Fruit fly (Drosophila melanogaster) whole organism, adult: ENCODE measurements around the gene alpha-Man-Ib.

Experiments used
- CG11617 ChIP-seq: fragments of 200-800 bp; sonication (Bioruptor generic); optimal IDR thresholded peaks from 2 replicates; lab custom pipeline; 2017; ENCODE audit warnings: mild to moderate bottlenecking, missing biosample characterization, missing genetic modification reagents, missing genetic modification characterization
- CG12768 ChIP-seq: fragments of 200-800 bp; sonication (Bioruptor generic); optimal IDR thresholded peaks from 2 replicates; lab custom pipeline; 2017; ENCODE audit warnings: missing biosample characterization, missing genetic modification characterization, mild to moderate bottlenecking, moderate library complexity, missing genetic modification reagents
- CG14711 ChIP-seq: fragments of 200-800 bp; sonication (Bioruptor generic); optimal IDR thresholded peaks from 2 replicates; lab custom pipeline; 2018; ENCODE audit warnings: missing biosample characterization, mild to moderate bottlenecking, missing genetic modification characterization, moderate library complexity
- CG33017 ChIP-seq: fragments of 200-800 bp; sonication (Bioruptor generic); optimal IDR thresholded peaks from 2 replicates; lab custom pipeline; 2018; ENCODE audit warnings: missing biosample characterization, mild to moderate bottlenecking, missing genetic modification characterization, moderate library complexity
- CG5204 ChIP-seq: fragments of 200-800 bp; sonication (Bioruptor generic); optimal IDR thresholded peaks from 2 replicates; lab custom pipeline; 2016; ENCODE audit warnings: missing biosample characterization, missing genetic modification characterization
- Hr96 ChIP-seq: fragments of 200-800 bp; sonication (Bioruptor generic); optimal IDR thresholded peaks from 2 replicates; lab custom pipeline; 2016; ENCODE audit warnings: missing biosample characterization, missing genetic modification characterization
- Mnt ChIP-seq: fragments of 200-800 bp; sonication (Bioruptor generic); optimal IDR thresholded peaks from 2 replicates; lab custom pipeline; 2016; ENCODE audit warnings: missing biosample characterization, mild to moderate bottlenecking, missing genetic modification characterization
- cic ChIP-seq: fragments of 200-800 bp; sonication (Bioruptor generic); optimal IDR thresholded peaks from 2 replicates; lab custom pipeline; 2017; ENCODE audit warnings: missing biosample characterization, mild to moderate bottlenecking, missing genetic modification characterization, moderate library complexity
- cnc ChIP-seq, 2 experiments: fragments of >200 bp; optimal IDR thresholded peaks; 2 replicates each; lab custom pipeline; 2017
- kay ChIP-seq: fragments of 200-800 bp; sonication (Bioruptor generic); peaks from one replicate; lab custom pipeline; 2016; ENCODE audit warnings: missing biosample characterization, missing genetic modification characterization, borderline replicate concordance
- ovo ChIP-seq: fragments of 200-800 bp; sonication (Bioruptor generic); optimal IDR thresholded peaks from 2 replicates; lab custom pipeline; 2016; ENCODE audit warnings: missing biosample characterization, missing genetic modification characterization
- pad ChIP-seq: fragments of 200-800 bp; sonication (Bioruptor generic); optimal IDR thresholded peaks from 3 replicates; lab custom pipeline; 2017; ENCODE audit warnings: missing biosample characterization, missing genetic modification characterization, mild to moderate bottlenecking, moderate library complexity, missing genetic modification reagents
- tj ChIP-seq: fragments of 200-800 bp; sonication (Bioruptor generic); optimal IDR thresholded peaks from 3 replicates; lab custom pipeline; 2017; ENCODE audit warnings: missing biosample characterization, mild to moderate bottlenecking, missing genetic modification characterization, moderate library complexity
- toe ChIP-seq: fragments of 200-800 bp; sonication (Bioruptor generic); optimal IDR thresholded peaks from 2 replicates; lab custom pipeline; 2016; ENCODE audit warnings: missing biosample characterization, missing genetic modification characterization

dm6 chr3R:29095525-29095924, 17.1 kb downstream of the alpha-Man-Ib start:
- TF ChIP-seq Mnt (GFP tag; lab: Kevin White, UChicago) (no peak), toe (no peak), CG33017 (tag; lab: Kevin White, UChicago) (no peak), cic (GFP tag; lab: Kevin White, UChicago) (no peak), pad (GFP tag; lab: Kevin White, UChicago) (no peak), CG11617 (GFP tag; lab: Kevin White, UChicago) (no peak), cnc (optimal IDR thresholded peaks at IDR 0.05; lab: Kevin White, UChicago) (no peak), Hr96 (GFP tag; lab: Kevin White, UChicago) (no peak), CG5204 (no peak), CG14711 (tag; lab: Kevin White, UChicago) (no peak), tj (no peak), CG12768 (GFP tag; lab: Kevin White, UChicago) (no peak), kay (GFP tag; lab: Kevin White, UChicago) (no peak), ovo (GFP tag; lab: Kevin White, UChicago) (no peak)
